Fruit fly (Drosophila melanogaster) whole organism, wandering third instar larva: ENCODE data around the gene CG15765.

Experiments
- CG32264 ChIP-seq: fragments of 200-800 bp; sonication (Bioruptor generic); optimal IDR thresholded peaks from 2 replicates; lab custom pipeline; 2016; ENCODE audit warnings: missing biosample characterization, missing genetic modification characterization
- Dif ChIP-seq: fragments of 200-275, 200-300 bp; sonication (Bioruptor generic); optimal IDR thresholded peaks from 2 replicates; lab custom pipeline; 2018; ENCODE audit warnings: missing biosample characterization, missing genetic modification characterization; ENCODE audit not compliant: partially characterized antibody
- GATAd ChIP-seq: sonication (Bioruptor generic); optimal IDR thresholded peaks from 2 replicates; lab custom pipeline; 2016; ENCODE audit warnings: missing biosample characterization, missing genetic modification characterization
- Hnf4 ChIP-seq: fragments of 200-800 bp; sonication (Bioruptor generic); optimal IDR thresholded peaks from 2 replicates; lab custom pipeline; 2016; ENCODE audit warnings: missing biosample characterization, mild to moderate bottlenecking, missing genetic modification characterization
- Hr78 ChIP-seq: fragments of >200 bp; optimal IDR thresholded peaks from 2 replicates; lab custom pipeline; 2017; ENCODE audit warnings: missing biosample characterization, missing genetic modification characterization
- Mio ChIP-seq: sonication (Bioruptor generic); optimal IDR thresholded peaks from 2 replicates; lab custom pipeline; 2016; ENCODE audit warnings: missing biosample characterization, missing genetic modification characterization
- OdsH ChIP-seq: fragments of 200-800 bp; sonication (Bioruptor generic); optimal IDR thresholded peaks from 2 replicates; lab custom pipeline; 2016; ENCODE audit warnings: missing biosample characterization, mild to moderate bottlenecking, missing genetic modification characterization
- Sp1 ChIP-seq: fragments of 200-800 bp; sonication (Bioruptor generic); optimal IDR thresholded peaks from 3 replicates; lab custom pipeline; 2019; ENCODE audit warnings: missing biosample characterization, mild to moderate bottlenecking, missing genetic modification characterization, moderate library complexity
- fru ChIP-seq: fragments of 200-800 bp; sonication (Bioruptor generic); optimal IDR thresholded peaks from 3 replicates; lab custom pipeline; 2016; ENCODE audit warnings: missing biosample characterization, mild to moderate bottlenecking, missing genetic modification characterization
- h ChIP-seq: fragments of 200-800 bp; sonication (Bioruptor generic); optimal IDR thresholded peaks from 3 replicates; lab custom pipeline; 2016; ENCODE audit warnings: missing biosample characterization, mild to moderate bottlenecking, missing genetic modification characterization
- sage ChIP-seq: fragments of 200-800 bp; sonication (Bioruptor generic); optimal IDR thresholded peaks from 2 replicates; lab custom pipeline; 2016; ENCODE audit warnings: missing biosample characterization, mild to moderate bottlenecking, missing genetic modification characterization
- sv ChIP-seq: fragments of 200-800 bp; sonication (Bioruptor generic); optimal IDR thresholded peaks from 3 replicates; lab custom pipeline; 2016; ENCODE audit warnings: missing biosample characterization, missing genetic modification characterization
- usp ChIP-seq: fragments of >200 bp; optimal IDR thresholded peaks from 2 replicates; lab custom pipeline; 2017; ENCODE audit warnings: missing biosample characterization, missing genetic modification characterization
- woc ChIP-seq: sonication (Bioruptor generic); optimal IDR thresholded peaks from 2 replicates; lab custom pipeline; 2016; ENCODE audit warnings: missing biosample characterization, mild to moderate bottlenecking, missing genetic modification characterization

DNA sequence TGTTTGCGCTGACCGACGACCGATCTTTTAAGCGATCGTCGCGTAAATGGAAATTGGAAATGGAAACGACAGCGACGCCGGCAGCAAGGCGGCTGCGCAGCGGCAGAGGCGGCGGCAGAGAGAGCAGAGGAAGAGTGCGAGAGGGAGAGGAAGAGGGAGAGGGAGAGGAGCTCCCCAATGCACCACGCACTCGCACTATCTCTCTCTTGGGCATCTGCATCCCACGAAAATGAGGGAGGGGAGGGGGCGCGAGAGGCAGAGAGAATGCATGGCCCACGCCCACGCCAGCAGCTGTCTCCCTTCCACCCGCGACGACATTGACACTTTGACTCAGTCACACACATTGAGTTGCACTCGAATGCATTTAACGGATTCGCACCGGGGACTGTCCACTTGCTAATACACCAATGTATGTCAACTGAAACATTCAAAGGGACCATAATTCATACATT lies 47.6 kb upstream of the CG15765 start, which contains the start of gene CG3097:
- TF ChIP-seq Hnf4 (GFP tag; lab: Kevin White, UChicago) (no peak), CG32264 (GFP tag; lab: Kevin White, UChicago) (no peak), woc (GFP tag; lab: Kevin White, UChicago) (no peak), Hr78 (GFP tag; lab: Kevin White, UChicago) (no peak), h (no peak), usp (no peak), fru (GFP tag; lab: Kevin White, UChicago) (no peak), Mio (no peak), sv (GFP tag; lab: Kevin White, UChicago) (no peak), OdsH (GFP tag; lab: Kevin White, UChicago) (no peak), Sp1 (GFP tag; lab: Kevin White, UChicago) (no peak), GATAd (GFP tag; lab: Kevin White, UChicago) (no peak), sage (GFP tag; lab: Kevin White, UChicago) (no peak), Dif (GFP tag; lab: Kevin White, UChicago) (no peak)
